Fruit fly (Drosophila melanogaster): Measurements from ENCODE around the gene CG17672.

The CG17672 gene

dm6 chr3L:13046758-13047157 lies 18.0 kb downstream of the CG17672 start, which contains the start of gene CG11279 (continued):
- TF ChIP-seq eve (GFP tag; optimal IDR thresholded peaks at IDR 0.05) (no peak), dimm (GFP tag; IDR thresholded peaks at IDR 0.05) (no peak), CG43689 (GFP tag; IDR thresholded peaks at IDR 0.05) (no peak), CG18619 (GFP tag; optimal IDR thresholded peaks at IDR 0.05) (no peak), prd (optimal IDR thresholded peaks at IDR 0.05) (no peak), prd (GFP tag; IDR thresholded peaks at IDR 0.05) (no peak), CG12155 (GFP tag; optimal IDR thresholded peaks at IDR 0.05) (no peak), CG7745 (tag; optimal IDR thresholded peaks at IDR 0.05) (no peak), fd102C (GFP tag; optimal IDR thresholded peaks at IDR 0.05) (no peak), knrl (GFP tag; IDR thresholded peaks at IDR 0.05; ENCODE audit: partially characterized antibody) (peak; percentile 37; the same call in 1 of the 3 replicates), cas (GFP tag; IDR thresholded peaks at IDR 0.05) (no peak), Ssrp (tag; optimal IDR thresholded peaks at IDR 0.05) (no peak), CG12744 (GFP tag; optimal IDR thresholded peaks at IDR 0.05) (no peak), Opbp (GFP tag; IDR thresholded peaks at IDR 0.05; ENCODE audit: partially characterized antibody) (peak; percentile 81; the same call in 2 of the 3 replicates), CG1529 (GFP tag; optimal IDR thresholded peaks at IDR 0.05) (no peak), Deaf1 (tag; optimal IDR thresholded peaks at IDR 0.05) (no peak), br (optimal IDR thresholded peaks at IDR 0.05) (no peak), gem (tag; optimal IDR thresholded peaks at IDR 0.05) (no peak), slou (GFP tag; optimal IDR thresholded peaks at IDR 0.05) (no peak), stc (GFP tag; IDR thresholded peaks at IDR 0.05) (no peak), wdn (GFP tag; IDR thresholded peaks at IDR 0.05) (no peak), Lim3 (GFP tag; IDR thresholded peaks at IDR 0.05) (no peak), CG1603 (tag; optimal IDR thresholded peaks at IDR 0.05) (peak; percentile 50), Gug (GFP tag; IDR thresholded peaks at IDR 0.05) (no peak), unpg (GFP tag; optimal IDR thresholded peaks at IDR 0.05) (no peak), luna (GFP tag; optimal IDR thresholded peaks at IDR 0.05) (no peak), Dll (GFP tag; IDR thresholded peaks at IDR 0.05; ENCODE audit: partially characterized antibody) (peak; percentile 79), cg (GFP tag; optimal IDR thresholded peaks at IDR 0.05) (no peak), gro (GFP tag; optimal IDR thresholded peaks at IDR 0.05) (peak; percentile 13), fd96Cb (tag; optimal IDR thresholded peaks at IDR 0.05) (no peak), pnt (GFP tag; optimal IDR thresholded peaks at IDR 0.05) (no peak), Hr51 (GFP tag; optimal IDR thresholded peaks at IDR 0.05) (no peak), CG12659 (GFP tag; optimal IDR thresholded peaks at IDR 0.05) (no peak), HLHmδ (GFP tag; optimal IDR thresholded peaks at IDR 0.05) (no peak), amos (GFP tag; IDR thresholded peaks at IDR 0.05; ENCODE audit: partially characterized antibody) (peak; percentile 79), CG8765 (GFP tag; IDR thresholded peaks at IDR 0.05) (no peak), CG17829 (tag; optimal IDR thresholded peaks at IDR 0.05) (peak; percentile 33), Trl (optimal IDR thresholded peaks at IDR 0.05) (no peak), Trl (GFP tag; optimal IDR thresholded peaks at IDR 0.05) (no peak), gce (GFP tag; IDR thresholded peaks at IDR 0.05) (no peak), HLH4C (GFP tag; IDR thresholded peaks at IDR 0.05; ENCODE audit: partially characterized antibody) (peak; percentile 76), onecut (GFP tag; IDR thresholded peaks at IDR 0.05) (peak; percentile 24; the same call in 1 of the 2 replicates), CG12769 (tag; optimal IDR thresholded peaks at IDR 0.05) (no peak), chif (GFP tag; optimal IDR thresholded peaks at IDR 0.05) (no peak), ac (GFP tag; optimal IDR thresholded peaks at IDR 0.05) (no peak), HLH3B (GFP tag; IDR thresholded peaks at IDR 0.05) (no peak), Myb (GFP tag; optimal IDR thresholded peaks at IDR 0.05) (peak; percentile 0), pb (GFP tag; optimal IDR thresholded peaks at IDR 0.05) (no peak), NC2α (GFP tag; optimal IDR thresholded peaks at IDR 0.05) (no peak), Fer3 (tag; optimal IDR thresholded peaks at IDR 0.05) (no peak), Stat92E (GFP tag; optimal IDR thresholded peaks at IDR 0.05) (no peak), E2f2 (GFP tag; IDR thresholded peaks at IDR 0.05) (peak; percentile 99)

Measured in whole organism, embryonic.